Fruit fly (Drosophila melanogaster) whole organism, adult: ENCODE results near the gene CG15211.

Experiments used
- CG11617 ChIP-seq: fragments of 200-800 bp; sonication (Bioruptor generic); optimal IDR thresholded peaks from 2 replicates; lab custom pipeline; 2017; ENCODE audit warnings: mild to moderate bottlenecking, missing biosample characterization, missing genetic modification reagents, missing genetic modification characterization
- CG12768 ChIP-seq: fragments of 200-800 bp; sonication (Bioruptor generic); optimal IDR thresholded peaks from 2 replicates; lab custom pipeline; 2017; ENCODE audit warnings: missing biosample characterization, missing genetic modification characterization, mild to moderate bottlenecking, moderate library complexity, missing genetic modification reagents
- CG14711 ChIP-seq: fragments of 200-800 bp; sonication (Bioruptor generic); optimal IDR thresholded peaks from 2 replicates; lab custom pipeline; 2018; ENCODE audit warnings: missing biosample characterization, mild to moderate bottlenecking, missing genetic modification characterization, moderate library complexity
- CG1620 ChIP-seq: fragments of 200-800 bp; sonication (Bioruptor generic); optimal IDR thresholded peaks from 2 replicates; lab custom pipeline; 2016; ENCODE audit warnings: missing biosample characterization, missing genetic modification characterization
- CG5204 ChIP-seq: fragments of 200-800 bp; sonication (Bioruptor generic); optimal IDR thresholded peaks from 2 replicates; lab custom pipeline; 2016; ENCODE audit warnings: missing biosample characterization, missing genetic modification characterization
- CG7045 ChIP-seq: fragments of 200-800 bp; sonication (Bioruptor generic); optimal IDR thresholded peaks from 2 replicates; lab custom pipeline; 2017; ENCODE audit warnings: missing biosample characterization, mild to moderate bottlenecking, missing genetic modification characterization
- CG7101 ChIP-seq: fragments of 200-800 bp; sonication (Bioruptor generic); optimal IDR thresholded peaks from 2 replicates; lab custom pipeline; 2018; ENCODE audit warnings: missing biosample characterization, mild to moderate bottlenecking, missing genetic modification characterization, moderate library complexity
- Clk ChIP-seq: fragments of 200-800 bp; sonication (Bioruptor generic); optimal IDR thresholded peaks from 2 replicates; lab custom pipeline; 2017; ENCODE audit warnings: missing biosample characterization, missing genetic modification characterization
- Crg-1 ChIP-seq: fragments of 200-800 bp; sonication (Bioruptor generic); optimal IDR thresholded peaks from 2 replicates; lab custom pipeline; 2016; ENCODE audit warnings: missing biosample characterization, missing genetic modification characterization
- Hr96 ChIP-seq: fragments of 200-800 bp; sonication (Bioruptor generic); optimal IDR thresholded peaks from 2 replicates; lab custom pipeline; 2016; ENCODE audit warnings: missing biosample characterization, missing genetic modification characterization
- Mnt ChIP-seq: fragments of 200-800 bp; sonication (Bioruptor generic); optimal IDR thresholded peaks from 2 replicates; lab custom pipeline; 2016; ENCODE audit warnings: missing biosample characterization, mild to moderate bottlenecking, missing genetic modification characterization
- cic ChIP-seq: fragments of 200-800 bp; sonication (Bioruptor generic); optimal IDR thresholded peaks from 2 replicates; lab custom pipeline; 2017; ENCODE audit warnings: missing biosample characterization, mild to moderate bottlenecking, missing genetic modification characterization, moderate library complexity
- cnc ChIP-seq, 2 experiments: fragments of >200 bp; optimal IDR thresholded peaks; 2 replicates each; lab custom pipeline; 2017
- kay ChIP-seq: fragments of 200-800 bp; sonication (Bioruptor generic); peaks from one replicate; lab custom pipeline; 2016; ENCODE audit warnings: missing biosample characterization, missing genetic modification characterization, borderline replicate concordance
- pad ChIP-seq: fragments of 200-800 bp; sonication (Bioruptor generic); optimal IDR thresholded peaks from 3 replicates; lab custom pipeline; 2017; ENCODE audit warnings: missing biosample characterization, missing genetic modification characterization, mild to moderate bottlenecking, moderate library complexity, missing genetic modification reagents

The CG15211 gene

dm6 chrX:10825349-10826129, 53.2 kb downstream of the CG15211 start:
- TF ChIP-seq Mnt (GFP tag; lab: Kevin White, UChicago) (no peak), CG12768 (GFP tag; lab: Kevin White, UChicago) (no peak), Hr96 (no peak), Clk (no peak), cnc (optimal IDR thresholded peaks at IDR 0.05; lab: Kevin White, UChicago) (no peak), Crg-1 (no peak), CG11617 (GFP tag; lab: Kevin White, UChicago) (no peak), CG14711 (no peak), pad (GFP tag; lab: Kevin White, UChicago) (no peak), CG7101 (tag; lab: Kevin White, UChicago) (no peak), CG1620 (GFP tag; lab: Kevin White, UChicago) (no peak), cic (GFP tag; lab: Kevin White, UChicago) (no peak), kay (GFP tag; lab: Kevin White, UChicago) (no peak)

- TF ChIP-seq Hr96 (no peak), cnc (optimal IDR thresholded peaks at IDR 0.05; lab: Kevin White, UChicago) (no peak), CG5204 (GFP tag; lab: Kevin White, UChicago) (no peak), CG7045 (no peak)
Observed at dm6 chrX:10827301-10827700, 55.0 kb downstream of the CG15211 start.
